Worm (Caenorhabditis elegans) whole organism, mixed stage, embryonic: ENCODE data around the gene dpy-18.

Experiments used
- bed-3 ChIP-seq: fragments of 200-800 bp; sonication (Bioruptor generic); optimal IDR thresholded peaks from 3 replicates; lab custom pipeline; 2018; ENCODE audit warnings: mild to moderate bottlenecking, missing genetic modification characterization, moderate library complexity, missing compliant biosample characterization
- ham-2 ChIP-seq: fragments of 200-800 bp; sonication (Bioruptor generic); optimal IDR thresholded peaks from 2 replicates; lab custom pipeline; 2018; ENCODE audit warnings: mild to moderate bottlenecking, missing genetic modification characterization, missing compliant biosample characterization
- pha-4 ChIP-seq: fragments of 150-350 bp; optimal IDR thresholded peaks from 2 replicates; lab custom pipeline; 2018; ENCODE audit warnings: missing biosample characterization, missing genetic modification reagents, missing genetic modification characterization
- snpc-4 ChIP-seq: fragments of 150-350 bp; optimal IDR thresholded peaks from 2 replicates; lab custom pipeline; 2014; ENCODE audit warnings: missing biosample characterization, missing genetic modification characterization
- sptf-1 ChIP-seq: sonication (generic microtip); optimal IDR thresholded peaks from 2 replicates; lab custom pipeline; 2017; ENCODE audit warnings: mild to moderate bottlenecking, missing genetic modification characterization, moderate library complexity, missing compliant biosample characterization
- unc-120 ChIP-seq: sonication (generic microtip); optimal IDR thresholded peaks from 2 replicates; lab custom pipeline; 2017; ENCODE audit warnings: missing genetic modification characterization, missing compliant biosample characterization; ENCODE audit not compliant: poor library complexity, severe bottlenecking

DNA sequence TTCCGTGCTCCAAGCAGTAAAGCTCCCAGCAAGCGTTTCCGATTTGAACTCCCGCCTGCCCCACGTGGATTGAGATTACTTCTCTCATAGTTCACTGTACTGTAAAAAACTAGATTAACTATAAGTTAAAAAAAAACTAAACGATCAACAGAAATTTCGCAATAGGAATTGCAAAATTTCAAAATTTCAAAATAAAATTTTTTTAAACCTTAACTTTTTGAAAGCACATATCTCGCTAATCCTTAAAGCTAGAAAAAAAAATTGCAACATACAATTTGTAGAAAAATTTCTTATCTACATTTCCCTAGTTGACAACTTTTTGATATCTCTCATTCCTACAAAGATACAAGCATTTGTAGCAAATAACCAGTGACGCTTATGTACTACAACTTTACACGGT, 6.1 kb downstream of the dpy-18 start, which contains the start of gene tba-7:
- TF ChIP-seq pha-4 (tag; lab: Kevin White, UChicago) (no peak), snpc-4 (tag; lab: Kevin White, UChicago) (no peak), bed-3 (GFP tag; lab: Kevin White, UChicago) (no peak), unc-120 (tag; lab: Kevin White, UChicago) (no peak), sptf-1 (tag; lab: Kevin White, UChicago) (no peak), ham-2 (GFP tag; lab: Kevin White, UChicago) (no peak)
